Fruit fly (Drosophila melanogaster) whole organism: ENCODE measurements around the gene CG5886.

Experiments used
- CG8478 ChIP-seq: fragments of >200 bp; optimal IDR thresholded peaks from 2 replicates; lab custom pipeline; 2018; ENCODE audit warnings: inconsistent platforms
- Dll ChIP-seq: fragments of >200 bp; optimal IDR thresholded peaks from 2 replicates; lab custom pipeline; 2017
- EcR ChIP-seq, 2 experiments: fragments of >200 bp; optimal IDR thresholded peaks; 2 replicates each; lab custom pipeline; 2017; ENCODE audit warnings: missing biosample characterization in 2 of 2, missing genetic modification characterization in 2 of 2, missing genetic modification reagents in 2 of 2
- pan ChIP-seq: fragments of >200 bp; optimal IDR thresholded peaks from 2 replicates; lab custom pipeline; 2017
- psq ChIP-seq: fragments of >200 bp; optimal IDR thresholded peaks from 2 replicates; lab custom pipeline; 2017
- usp ChIP-seq: fragments of >200 bp; optimal IDR thresholded peaks from 2 replicates; lab custom pipeline; 2017; ENCODE audit warnings: missing biosample characterization, missing genetic modification characterization, mixed read lengths

CG5886 gene

DNA sequence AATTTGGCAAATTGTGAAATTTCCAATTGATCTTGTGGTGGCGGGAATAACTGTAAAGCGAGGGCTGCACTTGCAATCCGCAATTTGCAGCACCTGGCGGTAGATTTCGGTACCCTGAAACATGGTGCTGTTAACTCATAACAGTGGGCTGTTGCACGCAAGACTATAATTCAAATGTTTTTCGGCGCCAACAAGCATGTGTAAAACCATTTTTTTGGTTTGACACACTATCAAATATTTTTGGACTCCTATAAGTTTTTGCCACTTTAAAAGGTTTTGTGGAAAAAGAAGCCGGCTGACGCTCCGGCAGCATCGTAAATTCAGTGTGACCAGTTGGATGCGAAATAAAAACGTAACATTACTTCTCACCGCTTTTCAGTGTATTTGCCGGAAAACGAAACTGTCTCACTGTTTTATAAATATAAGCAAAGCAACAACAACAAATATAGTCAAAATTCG, at the start of gene CG5886, which contains the start of gene CG14545:
CG5886 (plus strand) TSS at position 409 of the 459 bp plus-strand sequence.
CG14545 (minus strand) TSS at position 68 of the 459 bp plus-strand sequence.
- TF ChIP-seq psq (lab: Kevin White, UChicago) (no peak), Dll (no peak), EcR (GFP tag; optimal IDR thresholded peaks at IDR 0.05; lab: Kevin White, UChicago) (no peak), usp (GFP tag; lab: Kevin White, UChicago) (no peak)

- no peak for TF ChIP-seq CG8478 (lab: Kevin White, UChicago)
- no peak for TF ChIP-seq EcR (GFP tag; optimal IDR thresholded peaks at IDR 0.05; lab: Kevin White, UChicago)
Measured at dm6 chr3R:25806145-25806544, 45.3 kb upstream of the CG5886 start, which contains the start of gene BG642167. BG642167 (plus strand) TSS chr3R:25806445.

DNA sequence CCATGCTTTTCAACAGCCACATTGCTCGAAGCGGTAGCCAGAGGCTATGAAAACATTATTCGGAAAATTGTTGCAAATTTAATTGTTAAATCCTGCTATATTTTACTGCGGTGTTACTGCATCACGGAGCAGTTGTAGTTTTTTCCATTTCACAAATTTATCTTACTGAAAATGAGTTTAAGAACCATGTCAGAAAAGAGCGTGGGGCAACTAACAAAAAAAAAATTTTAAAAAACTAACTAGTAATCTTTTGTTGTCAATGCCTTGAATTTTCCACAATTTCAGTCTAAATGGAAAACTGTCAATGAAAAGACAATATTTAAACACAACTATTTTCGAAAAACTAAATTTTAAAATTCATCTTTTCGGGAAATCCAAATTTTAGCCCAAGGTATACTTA, 40.6 kb upstream of the CG5886 start, which contains the start of gene CG5024:
CG5024 (plus strand) TSS at position 301 of the 400 bp plus-strand sequence.
- no peak for TF ChIP-seq psq (lab: Kevin White, UChicago)
- no peak for TF ChIP-seq usp (GFP tag; lab: Kevin White, UChicago)
- no peak for TF ChIP-seq Dll
- no peak for TF ChIP-seq CG8478 (lab: Kevin White, UChicago)
- TF ChIP-seq pan (lab: Kevin White, UChicago) = no peak
- TF ChIP-seq EcR (GFP tag; optimal IDR thresholded peaks at IDR 0.05; lab: Kevin White, UChicago) = no peak

DNA sequence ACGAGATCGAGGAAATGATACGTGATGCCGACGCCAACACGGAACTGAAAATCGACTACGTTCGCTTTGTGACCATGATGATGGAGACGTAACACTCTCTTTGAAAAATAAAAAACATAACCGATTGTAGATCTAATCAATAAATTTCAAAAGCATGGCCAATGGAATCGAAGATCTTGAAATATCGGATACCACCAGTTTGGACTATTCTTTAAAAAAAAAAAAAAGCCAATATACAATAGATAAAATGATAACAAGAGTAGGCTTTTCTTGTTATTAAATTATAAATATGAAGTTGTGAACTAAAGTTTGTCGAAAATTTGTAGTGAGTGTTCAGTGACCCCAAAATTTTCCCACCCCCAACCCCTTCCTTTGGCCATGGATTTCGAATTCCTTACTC, 39.8 kb upstream of the CG5886 start, which contains the start of the genes Acam and CG17770:
Acam (plus strand) TSS at position 301 of the 400 bp plus-strand sequence.
CG17770 (plus strand) TSS at position 301 of the 400 bp plus-strand sequence.
- TF ChIP-seq psq (lab: Kevin White, UChicago) = no peak
- TF ChIP-seq Dll = no peak
- no peak for TF ChIP-seq usp (GFP tag; lab: Kevin White, UChicago)
- no peak for TF ChIP-seq EcR (GFP tag; optimal IDR thresholded peaks at IDR 0.05; lab: Kevin White, UChicago)
- TF ChIP-seq pan (lab: Kevin White, UChicago) = no peak
- no peak for TF ChIP-seq CG8478 (lab: Kevin White, UChicago)

DNA sequence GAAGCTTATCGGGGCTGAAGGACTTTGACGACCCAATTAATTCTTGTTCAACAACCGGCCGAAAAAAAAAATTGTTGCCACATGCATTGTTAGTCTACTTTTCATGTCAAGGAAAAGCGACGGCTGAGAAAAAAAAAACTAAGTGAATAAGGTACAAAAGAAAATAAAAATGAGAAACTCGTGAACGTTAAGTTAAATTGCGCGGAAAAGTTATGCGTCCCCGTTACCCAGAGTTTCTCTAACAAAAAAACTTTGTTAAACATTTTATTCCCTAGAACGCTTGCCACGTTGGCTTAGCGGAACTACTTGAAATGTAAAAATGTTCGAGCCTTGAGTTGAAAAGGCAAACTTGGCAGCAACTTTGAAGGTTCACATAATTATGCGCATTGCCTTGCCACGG, 36.3 kb upstream of the CG5886 start, which contains the start of gene CG14354:
CG14354 (plus strand) TSS at position 301 of the 400 bp plus-strand sequence.
- no peak for TF ChIP-seq EcR (GFP tag; optimal IDR thresholded peaks at IDR 0.05; lab: Kevin White, UChicago)
- no peak for TF ChIP-seq Dll
- no peak for TF ChIP-seq pan (lab: Kevin White, UChicago)
- TF ChIP-seq CG8478 (lab: Kevin White, UChicago) = no peak
- TF ChIP-seq usp (GFP tag; lab: Kevin White, UChicago) = no peak
- no peak for TF ChIP-seq psq (lab: Kevin White, UChicago)

dm6 chr3R:25829598-25829997, 21.8 kb upstream of the CG5886 start, which contains the start of gene Mst57Dc:
Mst57Dc (minus strand) TSS chr3R:25829698.
- TF ChIP-seq pan (lab: Kevin White, UChicago) (no peak), usp (GFP tag; lab: Kevin White, UChicago) (no peak), EcR (GFP tag; optimal IDR thresholded peaks at IDR 0.05; lab: Kevin White, UChicago) (no peak), Dll (no peak), psq (lab: Kevin White, UChicago) (no peak), CG8478 (lab: Kevin White, UChicago) (no peak)

- TF ChIP-seq Dll (no peak), pan (lab: Kevin White, UChicago) (no peak), EcR (GFP tag; optimal IDR thresholded peaks at IDR 0.05; lab: Kevin White, UChicago) (no peak), usp (GFP tag; lab: Kevin White, UChicago) (no peak), CG8478 (lab: Kevin White, UChicago) (no peak)
Measured at dm6 chr3R:25830128-25830527, 21.3 kb upstream of the CG5886 start, which contains the start of gene Sfp96F. Sfp96F (minus strand) TSS chr3R:25830228.

- no peak for TF ChIP-seq CG8478 (lab: Kevin White, UChicago)
- TF ChIP-seq EcR (GFP tag; optimal IDR thresholded peaks at IDR 0.05; lab: Kevin White, UChicago) = no peak
- TF ChIP-seq psq (lab: Kevin White, UChicago) = no peak
- TF ChIP-seq Dll = no peak
- no peak for TF ChIP-seq usp (GFP tag; lab: Kevin White, UChicago)
- TF ChIP-seq pan (lab: Kevin White, UChicago) = no peak
Measured at dm6 chr3R:25830814-25831213, 20.6 kb upstream of the CG5886 start, which contains the start of gene Mst57Db. Mst57Db (minus strand) TSS chr3R:25830914.

- TF ChIP-seq CG8478 (lab: Kevin White, UChicago) = no peak
- TF ChIP-seq psq (lab: Kevin White, UChicago) = no peak
- TF ChIP-seq EcR (GFP tag; optimal IDR thresholded peaks at IDR 0.05; lab: Kevin White, UChicago) = no peak
- TF ChIP-seq Dll = no peak
- TF ChIP-seq usp (GFP tag; lab: Kevin White, UChicago) = no peak
- no peak for TF ChIP-seq pan (lab: Kevin White, UChicago)
Measured at dm6 chr3R:25831799-25832280, 19.6 kb upstream of the CG5886 start, which contains the start of the genes Mst57Da and alpha4GT2. Mst57Da (minus strand) TSS chr3R:25831899. alpha4GT2 (plus strand) TSS chr3R:25832230.

dm6 chr3R:25854825-25855224, 3.4 kb downstream of the CG5886 start:
- TF ChIP-seq psq (lab: Kevin White, UChicago) (no peak), CG8478 (lab: Kevin White, UChicago) (no peak), Dll (no peak), usp (GFP tag; lab: Kevin White, UChicago) (no peak), pan (lab: Kevin White, UChicago) (no peak), EcR (GFP tag; optimal IDR thresholded peaks at IDR 0.05; lab: Kevin White, UChicago) (no peak)

DNA sequence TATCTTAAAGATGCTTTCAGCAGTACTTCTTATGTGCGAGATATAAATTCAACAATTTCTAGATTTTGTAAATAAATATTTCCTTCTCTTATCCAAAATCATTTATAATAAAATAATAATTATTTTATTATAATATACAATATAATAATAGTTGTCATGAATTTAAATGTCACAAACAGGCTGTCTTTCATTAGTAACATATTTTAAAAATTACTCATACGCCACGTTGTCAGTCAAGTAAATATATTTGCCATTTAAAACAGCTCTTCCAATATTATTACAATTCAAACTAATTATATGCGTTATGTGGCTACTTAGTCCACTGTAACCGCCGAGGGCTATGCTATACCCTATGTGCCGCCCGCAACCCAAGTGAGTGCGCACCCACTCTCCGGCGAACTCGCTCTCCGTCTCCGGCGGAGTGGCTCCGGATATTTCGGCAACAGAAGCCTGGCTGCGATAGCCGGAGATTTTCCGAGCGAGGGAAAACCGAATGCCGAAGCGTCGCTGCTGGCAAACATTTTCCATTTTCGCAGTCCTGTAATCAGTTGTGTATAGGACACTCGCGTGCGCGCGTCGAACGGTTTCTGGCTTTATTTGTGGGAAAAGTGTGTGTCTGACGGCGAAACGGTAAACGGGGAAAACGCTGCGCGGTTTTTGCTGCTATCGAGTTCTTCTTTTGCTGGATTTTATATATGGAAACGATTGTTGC, 4.3 kb downstream of the CG5886 start, which contains the start of gene CG5890:
CG5890 (plus strand) TSS at position 561 of the 712 bp plus-strand sequence.
- no peak for TF ChIP-seq pan (lab: Kevin White, UChicago)
- TF ChIP-seq EcR (GFP tag; optimal IDR thresholded peaks at IDR 0.05; lab: Kevin White, UChicago) = no peak
- no peak for TF ChIP-seq usp (GFP tag; lab: Kevin White, UChicago)
- no peak for TF ChIP-seq CG8478 (lab: Kevin White, UChicago)
- no peak for TF ChIP-seq psq (lab: Kevin White, UChicago)
- TF ChIP-seq Dll = no peak
